Worm (Caenorhabditis elegans) whole organism, L4 larva: ENCODE results near the gene glb-17.

Experiments used
- F26F4.8 ChIP-seq: fragments of 200-800 bp; sonication (Bioruptor generic); conservative IDR thresholded peaks from 2 replicates; pipeline ENCODE4 v1.3.6; 2022; ENCODE audit warnings: missing genetic modification characterization, missing compliant biosample characterization
- T26A8.4 ChIP-seq: fragments of 200-800 bp; sonication (Bioruptor generic); IDR thresholded peaks from 2 replicates; pipeline ENCODE4 v1.3.6; 2022; ENCODE audit warnings: missing genetic modification characterization, missing compliant biosample characterization
- Y105C5A.15 ChIP-seq: fragments of 200-800 bp; sonication (Bioruptor generic); IDR thresholded peaks from 2 replicates; pipeline ENCODE4 v1.3.6; 2022; ENCODE audit warnings: missing genetic modification characterization, missing compliant biosample characterization
- Y48G9A.11 ChIP-seq: fragments of 200-800 bp; sonication (Bioruptor generic); IDR thresholded peaks from 2 replicates; pipeline ENCODE4 v1.3.6; 2022; ENCODE audit warnings: missing genetic modification reagents, missing genetic modification characterization, missing compliant biosample characterization
- ZK337.2 ChIP-seq: fragments of 200-800 bp; sonication (Bioruptor generic); IDR thresholded peaks from 2 replicates; pipeline ENCODE4 v1.3.6; 2022; ENCODE audit warnings: missing genetic modification reagents, missing genetic modification characterization, missing compliant biosample characterization
- ZK546.5 ChIP-seq, 2 experiments: sonication (generic microtip); optimal IDR thresholded peaks; 2 replicates each; lab custom pipeline; 2017; ENCODE audit warnings: missing biosample characterization in 2 of 2, missing genetic modification characterization in 2 of 2
- aha-1 ChIP-seq: fragments of 150-350 bp; peaks from one replicate; lab custom pipeline; 2014; ENCODE audit warnings: missing biosample characterization, missing genetic modification characterization
- attf-4 ChIP-seq: sonication (generic microtip); optimal IDR thresholded peaks from 3 replicates; lab custom pipeline; 2017; ENCODE audit warnings: missing biosample characterization, missing genetic modification characterization
- ceh-32 ChIP-seq: sonication (generic microtip); optimal IDR thresholded peaks from 2 replicates; lab custom pipeline; 2016; ENCODE audit warnings: mild to moderate bottlenecking, missing genetic modification characterization, missing compliant biosample characterization; ENCODE audit not compliant: poor library complexity
- ceh-44 ChIP-seq: fragments of 200-800 bp; sonication (Bioruptor generic); IDR thresholded peaks from 2 replicates; pipeline ENCODE4 v1.3.6; 2022; ENCODE audit warnings: missing genetic modification reagents, missing genetic modification characterization, missing compliant biosample characterization
- ceh-82 ChIP-seq: sonication (generic microtip); optimal IDR thresholded peaks from 2 replicates; lab custom pipeline; 2017; ENCODE audit warnings: missing biosample characterization, missing genetic modification characterization
- daf-16 ChIP-seq, 3 experiments: sonication (generic microtip); optimal IDR thresholded peaks; 2 replicates each; lab custom pipeline; 2016 to 2017; ENCODE audit warnings: missing genetic modification characterization in 3 of 3, missing genetic modification reagents in 3 of 3, mild to moderate bottlenecking in 2 of 3, missing compliant biosample characterization in 2 of 3, missing biosample characterization in 1 of 3, moderate library complexity in 1 of 3
- dmd-9 ChIP-seq: fragments of 200-800 bp; sonication (Bioruptor generic); IDR thresholded peaks from 2 replicates; pipeline ENCODE4 v1.3.6; 2022; ENCODE audit warnings: missing genetic modification reagents, missing genetic modification characterization, missing compliant biosample characterization
- dpl-1 ChIP-seq: fragments of 150-350 bp; optimal IDR thresholded peaks from 2 replicates; lab custom pipeline; 2014; ENCODE audit warnings: missing biosample characterization, missing genetic modification reagents, missing genetic modification characterization
- duxl-1 ChIP-seq: sonication (generic microtip); optimal IDR thresholded peaks from 2 replicates; lab custom pipeline; 2016; ENCODE audit warnings: mild to moderate bottlenecking, missing genetic modification characterization, moderate library complexity, missing compliant biosample characterization; ENCODE audit not compliant: poor library complexity
- dve-1 ChIP-seq: sonication (generic microtip); optimal IDR thresholded peaks from 2 replicates; lab custom pipeline; 2017; ENCODE audit warnings: antibody characterized with exemption, mild to moderate bottlenecking, missing genetic modification characterization, missing compliant biosample characterization; ENCODE audit not compliant: insufficient read depth
- egl-43 ChIP-seq: fragments of 200-800 bp; sonication (Bioruptor generic); IDR thresholded peaks from 2 replicates; pipeline ENCODE4 v1.3.6; 2022; ENCODE audit warnings: missing genetic modification reagents, missing genetic modification characterization, missing compliant biosample characterization
- fkh-10 ChIP-seq: fragments of 150-350 bp; optimal IDR thresholded peaks from 2 replicates; lab custom pipeline; 2014; ENCODE audit warnings: missing biosample characterization, missing genetic modification reagents, missing genetic modification characterization
- fos-1 ChIP-seq: fragments of 150-350 bp; optimal IDR thresholded peaks from 2 replicates; lab custom pipeline; 2014; ENCODE audit warnings: missing biosample characterization, missing genetic modification characterization
- hif-1 ChIP-seq, 2 experiments: sonication (generic microtip); optimal IDR thresholded peaks; 2 replicates each; lab custom pipeline; 2016 to 2017; ENCODE audit warnings: missing compliant biosample characterization in 2 of 2, missing genetic modification characterization in 2 of 2, missing genetic modification reagents in 2 of 2, missing genotype in 2 of 2, mild to moderate bottlenecking in 1 of 2
- hlh-11 ChIP-seq: fragments of 200-800 bp; sonication (Bioruptor generic); optimal IDR thresholded peaks from 2 replicates; lab custom pipeline; 2018; ENCODE audit warnings: mild to moderate bottlenecking, missing genetic modification characterization, missing compliant biosample characterization
- lin-1 ChIP-seq: fragments of 200-800 bp; sonication (Bioruptor generic); IDR thresholded peaks from 2 replicates; pipeline ENCODE4 v1.3.6; 2022; ENCODE audit warnings: missing genetic modification reagents, missing genetic modification characterization, missing compliant biosample characterization
- lin-15B ChIP-seq: fragments of 150-350 bp; sonication (generic microtip); optimal IDR thresholded peaks from 3 replicates; lab custom pipeline; 2014; ENCODE audit warnings: missing biosample characterization, missing genetic modification characterization
- lin-39 ChIP-seq: fragments of 150-350 bp; optimal IDR thresholded peaks from 2 replicates; lab custom pipeline; 2014; ENCODE audit warnings: missing biosample characterization, missing genetic modification reagents, missing genetic modification characterization
- lsy-2 ChIP-seq, 2 experiments: fragments of 150-350 bp in 1 of 2; sonication (generic microtip) in 1 of 2; optimal IDR thresholded peaks; 2 replicates each; lab custom pipeline; 2014 to 2017; ENCODE audit warnings: missing biosample characterization in 2 of 2, missing genetic modification characterization in 2 of 2
- madf-5 ChIP-seq, 2 experiments: fragments of 200-800 bp; sonication (Bioruptor generic); IDR thresholded peaks; 2 replicates each; pipeline ENCODE4 v1.3.6; 2022; ENCODE audit warnings: missing compliant biosample characterization in 2 of 2, missing genetic modification characterization in 2 of 2
- mdl-1 ChIP-seq, 2 experiments: fragments of 150-350 bp in 1 of 2; sonication (generic microtip) in 1 of 2; optimal IDR thresholded peaks; 2 replicates each; lab custom pipeline; 2014 to 2017; ENCODE audit warnings: missing biosample characterization in 2 of 2, missing genetic modification characterization in 2 of 2
- nhr-11 ChIP-seq: fragments of 150-350 bp; optimal IDR thresholded peaks from 2 replicates; lab custom pipeline; 2014; ENCODE audit warnings: missing biosample characterization, missing genetic modification characterization
- nhr-111 ChIP-seq: fragments of 200-800 bp; sonication (Bioruptor generic); optimal IDR thresholded peaks from 2 replicates; lab custom pipeline; 2018; ENCODE audit warnings: mild to moderate bottlenecking, missing genetic modification characterization, missing compliant biosample characterization
- nhr-237 ChIP-seq: sonication (generic microtip); optimal IDR thresholded peaks from 2 replicates; lab custom pipeline; 2017; ENCODE audit warnings: missing biosample characterization, missing genetic modification characterization
- nhr-25 ChIP-seq: sonication (generic microtip); optimal IDR thresholded peaks from 2 replicates; lab custom pipeline; 2017; ENCODE audit warnings: missing genetic modification characterization, mild to moderate bottlenecking, missing compliant biosample characterization, antibody characterized with exemption, moderate library complexity, borderline replicate concordance; ENCODE audit not compliant: insufficient read depth
- nhr-28 ChIP-seq: fragments of 150-350 bp; optimal IDR thresholded peaks from 2 replicates; lab custom pipeline; 2014; ENCODE audit warnings: missing biosample characterization, missing genetic modification characterization
- nhr-48 ChIP-seq: sonication (generic microtip); optimal IDR thresholded peaks from 2 replicates; lab custom pipeline; 2016; ENCODE audit warnings: mild to moderate bottlenecking, missing genetic modification characterization, missing compliant biosample characterization
- nhr-6 ChIP-seq: fragments of 150-350 bp; optimal IDR thresholded peaks from 2 replicates; lab custom pipeline; 2014; ENCODE audit warnings: missing biosample characterization, missing genetic modification characterization
- nhr-76 ChIP-seq: fragments of 150-350 bp; optimal IDR thresholded peaks from 2 replicates; lab custom pipeline; 2014; ENCODE audit warnings: missing biosample characterization, missing genetic modification characterization
- pha-4 ChIP-seq, 2 experiments: fragments of 150-350 bp in 1 of 2; fragments of 200-800 bp in 1 of 2; sonication (Bioruptor generic) in 1 of 2; IDR thresholded peaks in 1 of 2; optimal IDR thresholded peaks in 1 of 2; 2 replicates each; pipeline versions ENCODE4 v1.3.6 to Lab custom; 2014 to 2022; ENCODE audit warnings: missing genetic modification characterization in 2 of 2, missing genetic modification reagents in 2 of 2, missing biosample characterization in 1 of 2, missing compliant biosample characterization in 1 of 2
- php-3 ChIP-seq: fragments of 200-800 bp; sonication (Bioruptor generic); IDR thresholded peaks from 2 replicates; pipeline ENCODE4 v1.3.6; 2022; ENCODE audit warnings: missing genetic modification reagents, missing genetic modification characterization, missing compliant biosample characterization
- sdz-12 ChIP-seq: fragments of 200-800 bp; sonication (Bioruptor generic); optimal IDR thresholded peaks from 2 replicates; lab custom pipeline; 2018; ENCODE audit warnings: mild to moderate bottlenecking, missing genetic modification characterization, missing compliant biosample characterization
- set-16 ChIP-seq: fragments of 200-800 bp; sonication (Bioruptor generic); IDR thresholded peaks from 2 replicates; pipeline ENCODE4 v1.3.6; 2022; ENCODE audit warnings: missing genetic modification reagents, missing genetic modification characterization, missing compliant biosample characterization
- tag-97 ChIP-seq: fragments of 200-800 bp; sonication (Bioruptor generic); IDR thresholded peaks from 2 replicates; pipeline ENCODE4 v1.3.6; 2022; ENCODE audit warnings: missing genetic modification characterization, missing compliant biosample characterization
- tra-1 ChIP-seq: fragments of 200-800 bp; sonication (Bioruptor generic); IDR thresholded peaks from 2 replicates; pipeline ENCODE4 v1.3.6; 2022; ENCODE audit warnings: missing genetic modification reagents, missing genetic modification characterization, missing compliant biosample characterization
- unc-62 ChIP-seq, 3 experiments: fragments of 150-350 bp in 1 of 3; sonication (generic microtip); optimal IDR thresholded peaks in 2 of 3; peaks in 1 of 3; 1 replicate in 1 of 3; 2 replicates in 2 of 3; lab custom pipeline; 2014 to 2017; ENCODE audit warnings: missing biosample characterization in 3 of 3, missing genetic modification characterization in 3 of 3, missing genetic modification reagents in 3 of 3, missing genotype in 1 of 3
- zfp-2 ChIP-seq: sonication (generic microtip); optimal IDR thresholded peaks from 2 replicates; lab custom pipeline; 2016; ENCODE audit warnings: mild to moderate bottlenecking, missing genetic modification characterization, missing compliant biosample characterization

Gene glb-17

DNA sequence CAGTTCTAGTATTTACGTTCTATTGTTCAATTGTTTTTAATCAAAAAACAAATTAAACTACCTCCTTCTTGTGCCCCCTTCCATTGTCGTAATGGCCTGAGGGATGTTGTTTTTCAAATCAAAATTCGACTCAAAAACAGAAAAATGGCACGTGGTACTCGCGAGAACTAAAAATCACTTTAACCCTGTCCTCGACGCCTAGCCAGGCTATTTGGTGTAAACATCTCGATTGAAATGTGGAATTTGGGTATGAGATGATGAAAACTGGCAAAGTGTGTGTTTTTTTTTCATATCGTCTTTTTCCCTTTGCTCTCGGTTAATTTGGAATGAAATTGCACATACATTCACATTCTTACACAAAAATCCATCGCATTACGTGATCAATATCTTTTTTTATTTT, 30.2 kb downstream of the glb-17 start:
- TF ChIP-seq daf-16 (GFP tag; optimal IDR thresholded peaks at IDR 0.05; lab: Kevin White, UChicago) (peak in 1 of 2 experiments; percentile 49), daf-16 (tag; optimal IDR thresholded peaks at IDR 0.05; lab: Kevin White, UChicago) (no peak), ceh-44 (no peak)
- TF ChIP-seq, all 104 proteins: peak for 1

ce11 chrX:9544405-9544804, 32.4 kb downstream of the glb-17 start:
- peak; percentile 24 for TF ChIP-seq nhr-28
- TF ChIP-seq hlh-11 (tag; lab: Kevin White, UChicago): peak; percentile 18
- TF ChIP-seq lin-39 (tag; lab: Kevin White, UChicago): no peak
- peak in 1 of 2 experiments; percentile 70 for TF ChIP-seq unc-62 (GFP tag; optimal IDR thresholded peaks at IDR 0.05 in 1 of 2; lab: Kevin White, UChicago)
- TF ChIP-seq unc-62 (tag; optimal IDR thresholded peaks at IDR 0.05; lab: Kevin White, UChicago): no peak
- TF ChIP-seq sdz-12 (GFP tag; lab: Kevin White, UChicago): no peak
- TF ChIP-seq nhr-48: no peak
- TF ChIP-seq T26A8.4 (GFP tag; lab: Robert Waterston, UW): no peak
- no peak for TF ChIP-seq fos-1
- TF ChIP-seq daf-16 (GFP tag; optimal IDR thresholded peaks at IDR 0.05; lab: Kevin White, UChicago): peak in 1 of 2 experiments; percentile 89
- no peak for TF ChIP-seq daf-16 (tag; optimal IDR thresholded peaks at IDR 0.05; lab: Kevin White, UChicago)
- TF ChIP-seq nhr-76 (tag; lab: Kevin White, UChicago): no peak
- peak in 1 of 2 experiments; percentile 16 for TF ChIP-seq mdl-1 (tag; optimal IDR thresholded peaks at IDR 0.05; lab: Kevin White, UChicago)
- TF ChIP-seq set-16: no peak
- TF ChIP-seq lsy-2 (tag; optimal IDR thresholded peaks at IDR 0.05; lab: Kevin White, UChicago): peak in 1 of 2 experiments; percentile 2
- no peak for TF ChIP-seq duxl-1
- no peak for TF ChIP-seq nhr-111 (GFP tag; lab: Kevin White, UChicago)
- TF ChIP-seq dve-1: no peak
- TF ChIP-seq Y105C5A.15 (GFP tag; lab: Robert Waterston, UW): no peak
- no peak for TF ChIP-seq nhr-237 (tag; lab: Kevin White, UChicago)
- no peak for TF ChIP-seq tag-97
- peak; percentile 35 for TF ChIP-seq nhr-11 (tag; lab: Kevin White, UChicago)
- TF ChIP-seq, all 104 proteins: peak for 7

- TF ChIP-seq daf-16 (GFP tag; optimal IDR thresholded peaks at IDR 0.05; lab: Kevin White, UChicago): peak in 1 of 2 experiments; percentile 0
- TF ChIP-seq daf-16 (tag; optimal IDR thresholded peaks at IDR 0.05; lab: Kevin White, UChicago): no peak
- peak; percentile 2 for TF ChIP-seq aha-1 (tag; lab: Kevin White, UChicago)
- no peak for TF ChIP-seq ZK337.2 (GFP tag; lab: Robert Waterston, UW)
These were observed 33.5 kb downstream of the glb-17 start, which contains the start of gene F49E2.5 for ce11 chrX:9543352-9543751. F49E2.5 (plus strand) TSS chrX:9543652.

ce11 chrX:9540464-9540863, 36.4 kb downstream of the glb-17 start:
- no peak for TF ChIP-seq Y48G9A.11 (GFP tag; lab: Robert Waterston, UW)
- TF ChIP-seq fkh-10 (GFP tag; lab: Kevin White, UChicago): no peak
- no peak for TF ChIP-seq dmd-9
- no peak for TF ChIP-seq pha-4 (GFP tag; IDR thresholded peaks at IDR 0.05; lab: Robert Waterston, UW)
- TF ChIP-seq pha-4 (tag; optimal IDR thresholded peaks at IDR 0.05; lab: Kevin White, UChicago): no peak
- TF ChIP-seq ceh-32: no peak
- peak in 1 of 2 experiments; percentile 95 for TF ChIP-seq unc-62 (GFP tag; optimal IDR thresholded peaks at IDR 0.05 in 1 of 2; lab: Kevin White, UChicago)
- TF ChIP-seq unc-62 (tag; optimal IDR thresholded peaks at IDR 0.05; lab: Kevin White, UChicago): no peak
- TF ChIP-seq tra-1: peak; percentile 69
- peak in 1 of 2 experiments; percentile 22 for TF ChIP-seq hif-1 (tag; optimal IDR thresholded peaks at IDR 0.05; lab: Kevin White, UChicago)
- no peak for TF ChIP-seq F26F4.8 (GFP tag; lab: Robert Waterston, UW)
- TF ChIP-seq lin-1 (GFP tag; lab: Robert Waterston, UW): no peak
- no peak for TF ChIP-seq ceh-82 (tag; lab: Kevin White, UChicago)
- no peak for TF ChIP-seq lin-39 (tag; lab: Kevin White, UChicago)
- no peak for TF ChIP-seq dpl-1 (GFP tag; lab: Kevin White, UChicago)
- TF ChIP-seq zfp-2: no peak
- peak in 1 of 2 experiments; percentile 86 for TF ChIP-seq mdl-1 (tag; optimal IDR thresholded peaks at IDR 0.05; lab: Kevin White, UChicago)
- TF ChIP-seq php-3 (GFP tag; lab: Robert Waterston, UW): peak; percentile 60; the same call in 1 of the 2 replicates
- no peak for TF ChIP-seq lin-15B (tag; lab: Kevin White, UChicago)
- no peak for TF ChIP-seq nhr-25 (tag; lab: Kevin White, UChicago)
- no peak for TF ChIP-seq nhr-6 (tag; lab: Kevin White, UChicago)
- TF ChIP-seq madf-5 (GFP tag; IDR thresholded peaks at IDR 0.05; lab: Robert Waterston, UW): no peak
- TF ChIP-seq ZK546.5 (tag; optimal IDR thresholded peaks at IDR 0.05; lab: Kevin White, UChicago): no peak
- TF ChIP-seq attf-4 (tag; lab: Kevin White, UChicago): no peak
- TF ChIP-seq egl-43 (GFP tag; lab: Robert Waterston, UW): no peak
